Fruit fly (Drosophila melanogaster): Measurements from ENCODE around the gene yellow-c.

Gene yellow-c

DNA sequence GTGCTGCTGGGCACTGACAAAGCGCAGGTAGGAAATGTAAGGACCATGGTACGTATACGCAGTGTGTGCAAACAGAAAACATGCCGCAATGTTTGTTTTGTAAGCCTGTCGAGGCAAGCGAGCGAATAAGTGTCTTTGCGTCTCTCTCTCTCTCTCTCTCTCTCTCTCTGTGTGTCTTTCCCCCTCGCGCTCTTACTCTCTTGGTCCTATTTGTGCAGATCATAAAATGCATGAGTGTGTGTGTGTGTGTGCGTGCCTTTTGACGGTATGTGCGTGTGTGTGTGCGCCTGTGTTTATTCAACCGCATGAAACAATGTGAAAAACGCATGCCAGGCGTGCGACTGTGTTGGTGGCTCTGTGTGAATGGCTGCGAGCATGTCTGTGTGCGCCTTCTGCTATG lies 21.7 kb upstream of the yellow-c start (continued):
- TF ChIP-seq CG33557 (GFP tag; optimal IDR thresholded peaks at IDR 0.05) (no peak), ara (GFP tag; IDR thresholded peaks at IDR 0.05) (no peak), mld (GFP tag; IDR thresholded peaks at IDR 0.05; ENCODE audit: partially characterized antibody) (no peak), jumu (GFP tag; optimal IDR thresholded peaks at IDR 0.05) (no peak), Dref (GFP tag; IDR thresholded peaks at IDR 0.05) (no peak), CG17328 (GFP tag; IDR thresholded peaks at IDR 0.05) (0 out of 2 replicates have a peak, but pooled peaks have one; percentile 10), dm (GFP tag; optimal IDR thresholded peaks at IDR 0.05) (no peak), cg (GFP tag; optimal IDR thresholded peaks at IDR 0.05) (peak; percentile 47), crc (GFP tag; optimal IDR thresholded peaks at IDR 0.05) (no peak), nerfin-1 (tag; optimal IDR thresholded peaks at IDR 0.05) (no peak), lab (GFP tag; optimal IDR thresholded peaks at IDR 0.05) (no peak), HLH4C (GFP tag; IDR thresholded peaks at IDR 0.05; ENCODE audit: partially characterized antibody) (no peak), CG2712 (tag; optimal IDR thresholded peaks at IDR 0.05) (no peak), CG15479 (GFP tag; optimal IDR thresholded peaks at IDR 0.05) (peak; percentile 55), CG7372 (GFP tag; IDR thresholded peaks at IDR 0.05) (0 out of 2 replicates have a peak, but pooled peaks have one; percentile 14), otp (GFP tag; IDR thresholded peaks at IDR 0.05) (no peak), CG15073 (GFP tag; optimal IDR thresholded peaks at IDR 0.05) (no peak), Dad (GFP tag; optimal IDR thresholded peaks at IDR 0.05) (no peak), tll (GFP tag; optimal IDR thresholded peaks at IDR 0.05) (peak in 1 of 2 experiments; percentile 83), Ets97D (GFP tag; optimal IDR thresholded peaks at IDR 0.05) (no peak), CG10321 (GFP tag; IDR thresholded peaks at IDR 0.05) (0 out of 2 replicates have a peak, but pooled peaks have one; percentile 28), salm (tag; optimal IDR thresholded peaks at IDR 0.05) (no peak), scrt (GFP tag; optimal IDR thresholded peaks at IDR 0.05) (peak; percentile 0), MTF-1 (GFP tag; optimal IDR thresholded peaks at IDR 0.05; ENCODE audit: borderline replicate concordance) (no peak), CG3065 (GFP tag; optimal IDR thresholded peaks at IDR 0.05) (no peak), her (GFP tag; optimal IDR thresholded peaks at IDR 0.05) (no peak), fd102C (GFP tag; optimal IDR thresholded peaks at IDR 0.05) (no peak), org-1 (GFP tag; optimal IDR thresholded peaks at IDR 0.05) (no peak), ci (GFP tag; IDR thresholded peaks at IDR 0.05) (0 out of 3 replicates have a peak, but pooled peaks have one; percentile 23), CG9932 (GFP tag; IDR thresholded peaks at IDR 0.05) (no peak), CG17829 (tag; optimal IDR thresholded peaks at IDR 0.05) (no peak), ems (GFP tag; optimal IDR thresholded peaks at IDR 0.05) (no peak), CG13123 (GFP tag; optimal IDR thresholded peaks at IDR 0.05) (no peak), CG12391 (tag; optimal IDR thresholded peaks at IDR 0.05) (no peak), Atf6 (GFP tag; IDR thresholded peaks at IDR 0.05) (no peak), Kr (GFP tag; optimal IDR thresholded peaks at IDR 0.05) (no peak), H15 (GFP tag; IDR thresholded peaks at IDR 0.05) (no peak), CG8290 (GFP tag; optimal IDR thresholded peaks at IDR 0.05) (no peak), CG8290 (tag; optimal IDR thresholded peaks at IDR 0.05) (no peak), CG10979 (tag; optimal IDR thresholded peaks at IDR 0.05) (peak; percentile 12), CG10565 (GFP tag; optimal IDR thresholded peaks at IDR 0.05) (no peak), ash1 (GFP tag; optimal IDR thresholded peaks at IDR 0.05) (no peak), CTCF (GFP tag; optimal IDR thresholded peaks at IDR 0.05) (no peak), ftz-f1 (GFP tag; optimal IDR thresholded peaks at IDR 0.05) (no peak), da (GFP tag; optimal IDR thresholded peaks at IDR 0.05) (no peak), sens-2 (GFP tag; IDR thresholded peaks at IDR 0.05) (no peak), Mes4 (GFP tag; optimal IDR thresholded peaks at IDR 0.05) (no peak), CG18599 (GFP tag; optimal IDR thresholded peaks at IDR 0.05) (no peak), CG1832 (GFP tag; optimal IDR thresholded peaks at IDR 0.05) (peak; percentile 10), ERR (GFP tag; optimal IDR thresholded peaks at IDR 0.05) (no peak), bbx (GFP tag; IDR thresholded peaks at IDR 0.05; ENCODE audit: partially characterized antibody) (no peak), mam (GFP tag; optimal IDR thresholded peaks at IDR 0.05) (no peak)

Data from whole organism, embryonic.